Worm (Caenorhabditis elegans): ENCODE results near the gene F28G4.2.

ce11 chrV:16244078-16244477 lies 38.0 kb downstream of the F28G4.2 start, which contains the start of gene srh-104:
- TF ChIP-seq ceh-100 (GFP tag; IDR thresholded peaks at IDR 0.05) = no peak
- no peak for TF ChIP-seq ceh-40 (GFP tag; IDR thresholded peaks at IDR 0.05)
- no peak for TF ChIP-seq dox-1 (GFP tag; IDR thresholded peaks at IDR 0.05)
- no peak for TF ChIP-seq B0035.1 (tag; optimal IDR thresholded peaks at IDR 0.05)
- no peak for TF ChIP-seq snpc-1.1 (tag; optimal IDR thresholded peaks at IDR 0.05; ENCODE audit: insufficient read depth)
- no peak for TF ChIP-seq ztf-28 (GFP tag; IDR thresholded peaks at IDR 0.05)
- no peak for TF ChIP-seq akir-1 (GFP tag; optimal IDR thresholded peaks at IDR 0.05)
- TF ChIP-seq nhr-90 (tag; optimal IDR thresholded peaks at IDR 0.05) = no peak
- no peak for TF ChIP-seq cebp-1 (GFP tag; IDR thresholded peaks at IDR 0.05)
- TF ChIP-seq cebp-1 (tag; optimal IDR thresholded peaks at IDR 0.05) = no peak
- TF ChIP-seq madf-3 (GFP tag; IDR thresholded peaks at IDR 0.05) = no peak
- no peak for TF ChIP-seq hlh-12 (tag; optimal IDR thresholded peaks at IDR 0.05)
